Fruit fly (Drosophila melanogaster) whole organism, embryonic: Measurements from ENCODE around the gene CG42674.

Experiments used
- Blimp-1 ChIP-seq: fragments of 200-800 bp; sonication (Bioruptor generic); optimal IDR thresholded peaks from 3 replicates; lab custom pipeline; 2018; ENCODE audit warnings: missing biosample characterization, missing genetic modification characterization, mild to moderate bottlenecking, moderate library complexity, missing genetic modification reagents
- CG10431 ChIP-seq: fragments of 200-800 bp; sonication (Bioruptor generic); optimal IDR thresholded peaks from 3 replicates; lab custom pipeline; 2018; ENCODE audit warnings: missing biosample characterization, mild to moderate bottlenecking, missing genetic modification characterization
- CG13287 ChIP-seq: fragments of 200-800 bp; sonication (Bioruptor generic); IDR thresholded peaks from 2 replicates; pipeline ENCODE4 v1.3.6; 2022; ENCODE audit warnings: missing biosample characterization, missing genetic modification characterization; ENCODE audit not compliant: partially characterized antibody
- CG13424 ChIP-seq: fragments of 200-800 bp; sonication (Bioruptor generic); optimal IDR thresholded peaks from 2 replicates; lab custom pipeline; 2019; ENCODE audit warnings: missing biosample characterization, mild to moderate bottlenecking, missing genetic modification characterization, moderate library complexity
- CG13775 ChIP-seq: fragments of 200-800 bp; sonication (Bioruptor generic); optimal IDR thresholded peaks from 3 replicates; lab custom pipeline; 2017; ENCODE audit warnings: missing biosample characterization, mild to moderate bottlenecking, missing genetic modification characterization
- CG1529 ChIP-seq: fragments of 200-800 bp; sonication (Bioruptor generic); optimal IDR thresholded peaks from 3 replicates; lab custom pipeline; 2018; ENCODE audit warnings: missing biosample characterization, missing genetic modification characterization
- CG16863 ChIP-seq: fragments of 200-800 bp; sonication (Bioruptor generic); optimal IDR thresholded peaks from 3 replicates; lab custom pipeline; 2016; ENCODE audit warnings: missing biosample characterization, missing genetic modification characterization
- CG2120 ChIP-seq: fragments of 200-800 bp; sonication (Bioruptor generic); optimal IDR thresholded peaks from 3 replicates; lab custom pipeline; 2016; ENCODE audit warnings: missing biosample characterization, missing genetic modification characterization
- CG2202 ChIP-seq: fragments of 200-800 bp; sonication (Bioruptor generic); optimal IDR thresholded peaks from 2 replicates; lab custom pipeline; 2018; ENCODE audit warnings: missing biosample characterization, mild to moderate bottlenecking, missing genetic modification characterization
- CG2678 ChIP-seq: fragments of 200-800 bp; sonication (Bioruptor generic); optimal IDR thresholded peaks from 3 replicates; lab custom pipeline; 2019; ENCODE audit warnings: missing biosample characterization, mild to moderate bottlenecking, missing genetic modification characterization, moderate library complexity
- CG2875 ChIP-seq: fragments of 200-800 bp; sonication (Bioruptor generic); optimal IDR thresholded peaks from 2 replicates; lab custom pipeline; 2017; ENCODE audit warnings: missing biosample characterization, mild to moderate bottlenecking, missing genetic modification characterization, missing genetic modification reagents
- CG31441 ChIP-seq: fragments of 200-800 bp; sonication (Bioruptor generic); IDR thresholded peaks from 2 replicates; pipeline ENCODE4 v1.3.6; 2022; ENCODE audit warnings: missing biosample characterization, missing genetic modification characterization
- CG3838 ChIP-seq: fragments of 200-800 bp; sonication (Bioruptor generic); optimal IDR thresholded peaks from 3 replicates; lab custom pipeline; 2016; ENCODE audit warnings: missing biosample characterization, missing genetic modification characterization
- CG4820 ChIP-seq: fragments of 200-800 bp; sonication (Bioruptor generic); optimal IDR thresholded peaks from 3 replicates; lab custom pipeline; 2016; ENCODE audit warnings: missing biosample characterization, missing genetic modification characterization
- CG5245 ChIP-seq: fragments of 200-800 bp; sonication (Bioruptor generic); optimal IDR thresholded peaks from 3 replicates; lab custom pipeline; 2016; ENCODE audit warnings: missing biosample characterization, missing genetic modification characterization
- CG8944 ChIP-seq: fragments of 200-800 bp; sonication (Bioruptor generic); optimal IDR thresholded peaks from 3 replicates; lab custom pipeline; 2016; ENCODE audit warnings: missing biosample characterization, missing genetic modification characterization
- CG9609 ChIP-seq: fragments of 200-800 bp; sonication (Bioruptor generic); optimal IDR thresholded peaks from 3 replicates; lab custom pipeline; 2016; ENCODE audit warnings: missing biosample characterization, missing genetic modification characterization
- D19A ChIP-seq: fragments of 200-800 bp; optimal IDR thresholded peaks from 3 replicates; lab custom pipeline; 2019; ENCODE audit warnings: missing biosample characterization, mild to moderate bottlenecking, missing genetic modification characterization, moderate library complexity
- Dip2 ChIP-seq: fragments of 200-800 bp; sonication (Bioruptor generic); IDR thresholded peaks from 2 replicates; pipeline ENCODE4 v1.3.6; 2022; ENCODE audit warnings: missing biosample characterization, missing genetic modification characterization
- Dip3 ChIP-seq: fragments of 200-800 bp; sonication (Bioruptor generic); optimal IDR thresholded peaks from 3 replicates; lab custom pipeline; 2016; ENCODE audit warnings: missing biosample characterization, missing genetic modification characterization
- E2f1 ChIP-seq: fragments of 200-800 bp; sonication (Bioruptor generic); IDR thresholded peaks from 2 replicates; pipeline ENCODE4 v1.3.6; 2022; ENCODE audit warnings: missing biosample characterization, missing genetic modification characterization
- Hr78 ChIP-seq, 2 experiments: fragments of 200-800 bp in 1 of 2; fragments of >200 bp in 1 of 2; sonication (Bioruptor generic) in 1 of 2; optimal IDR thresholded peaks; 2 replicates each; lab custom pipeline; 2017 to 2019; ENCODE audit warnings: missing biosample characterization in 2 of 2, missing genetic modification characterization in 2 of 2, mild to moderate bottlenecking in 1 of 2, moderate library complexity in 1 of 2
- Lhr ChIP-seq: fragments of 200-800 bp; sonication (Bioruptor generic); optimal IDR thresholded peaks from 3 replicates; lab custom pipeline; 2017; ENCODE audit warnings: mild to moderate bottlenecking, missing biosample characterization, missing genetic modification reagents, missing genetic modification characterization
- Lim3 ChIP-seq: fragments of 200-800 bp; sonication (Bioruptor generic); IDR thresholded peaks from 2 replicates; pipeline ENCODE4 v1.3.6; 2022; ENCODE audit warnings: missing biosample characterization, missing genetic modification characterization
- Lpt ChIP-seq: fragments of >200 bp; optimal IDR thresholded peaks from 2 replicates; lab custom pipeline; 2018; ENCODE audit warnings: missing biosample characterization, missing genetic modification characterization
- Mad ChIP-seq: fragments of 200-800 bp; sonication (Bioruptor generic); optimal IDR thresholded peaks from 2 replicates; lab custom pipeline; 2016; ENCODE audit warnings: missing biosample characterization, missing genetic modification characterization
- Nf-YB ChIP-seq: fragments of 200-800 bp; sonication (Bioruptor generic); optimal IDR thresholded peaks from 3 replicates; lab custom pipeline; 2019; ENCODE audit warnings: missing biosample characterization, mild to moderate bottlenecking, missing genetic modification characterization, moderate library complexity
- Oaz ChIP-seq: fragments of 200-800 bp; sonication (Bioruptor generic); IDR thresholded peaks from 2 replicates; pipeline ENCODE4 v1.3.6; 2022; ENCODE audit warnings: missing biosample characterization, missing genetic modification characterization
- Opbp ChIP-seq: fragments of 200-800 bp; sonication (Bioruptor generic); IDR thresholded peaks from 3 replicates; pipeline ENCODE4 v1.3.6; 2022; ENCODE audit warnings: missing biosample characterization, missing genetic modification characterization; ENCODE audit not compliant: partially characterized antibody
- Rfx ChIP-seq: fragments of 200-800 bp; sonication (Bioruptor generic); IDR thresholded peaks from 2 replicates; pipeline ENCODE4 v1.3.6; 2022; ENCODE audit warnings: missing biosample characterization, missing genetic modification characterization
- Sox102F ChIP-seq: fragments of 200-800 bp; sonication (Bioruptor generic); optimal IDR thresholded peaks from 2 replicates; lab custom pipeline; 2018; ENCODE audit warnings: missing biosample characterization, mild to moderate bottlenecking, missing genetic modification characterization, moderate library complexity
- Spps ChIP-seq: fragments of 200-800 bp; sonication (Bioruptor generic); optimal IDR thresholded peaks from 2 replicates; lab custom pipeline; 2018; ENCODE audit warnings: missing biosample characterization, mild to moderate bottlenecking, missing genetic modification characterization
- Ssrp ChIP-seq: fragments of 200-800 bp; sonication (Bioruptor generic); optimal IDR thresholded peaks from 2 replicates; lab custom pipeline; 2018; ENCODE audit warnings: missing biosample characterization, mild to moderate bottlenecking, missing genetic modification characterization, moderate library complexity
- TFAM ChIP-seq: fragments of 200-800 bp; sonication (Bioruptor generic); optimal IDR thresholded peaks from 2 replicates; lab custom pipeline; 2017; ENCODE audit warnings: missing biosample characterization, missing genetic modification characterization, inconsistent platforms
- Usf ChIP-seq: fragments of 200-800 bp; sonication (Bioruptor generic); optimal IDR thresholded peaks from 2 replicates; lab custom pipeline; 2017; ENCODE audit warnings: missing genotype, missing biosample characterization, missing genetic modification characterization
- ap ChIP-seq: fragments of 200-800 bp; sonication (Bioruptor generic); IDR thresholded peaks from 2 replicates; pipeline ENCODE4 v1.3.6; 2022; ENCODE audit warnings: missing biosample characterization, missing genetic modification characterization
- bowl ChIP-seq: fragments of 200-800 bp; sonication (Bioruptor generic); IDR thresholded peaks from 2 replicates; pipeline ENCODE4 v1.3.6; 2022; ENCODE audit warnings: missing biosample characterization, missing genetic modification characterization
- chif ChIP-seq, 2 experiments: fragments of 200-800 bp; sonication (Bioruptor generic); optimal IDR thresholded peaks; 3 replicates each; lab custom pipeline; 2016; ENCODE audit warnings: missing biosample characterization in 2 of 2, missing genetic modification characterization in 2 of 2
- cwo ChIP-seq: fragments of 200-800 bp; sonication (Bioruptor generic); optimal IDR thresholded peaks from 3 replicates; lab custom pipeline; 2017; ENCODE audit warnings: missing biosample characterization, missing genetic modification characterization, mild to moderate bottlenecking, moderate library complexity, missing genetic modification reagents
- dati ChIP-seq: fragments of 200-800 bp; sonication (Bioruptor generic); IDR thresholded peaks from 2 replicates; pipeline ENCODE4 v1.3.6; 2022; ENCODE audit warnings: missing biosample characterization, missing genetic modification characterization
- dmrt99B ChIP-seq: fragments of 200-800 bp; sonication (Bioruptor generic); optimal IDR thresholded peaks from 2 replicates; lab custom pipeline; 2018; ENCODE audit warnings: missing biosample characterization, mild to moderate bottlenecking, missing genetic modification characterization, moderate library complexity
- emc ChIP-seq: fragments of 200-800 bp; sonication (Bioruptor generic); optimal IDR thresholded peaks from 2 replicates; lab custom pipeline; 2016; ENCODE audit warnings: missing biosample characterization, missing genetic modification characterization
- h ChIP-seq: fragments of >200 bp; optimal IDR thresholded peaks from 2 replicates; lab custom pipeline; 2017
- hb ChIP-seq: fragments of 200-800 bp; sonication (Bioruptor generic); IDR thresholded peaks from 3 replicates; pipeline ENCODE4 v1.3.6; 2022; ENCODE audit warnings: missing biosample characterization, missing genetic modification characterization; ENCODE audit not compliant: partially characterized antibody
- hth ChIP-seq: fragments of >200 bp; optimal IDR thresholded peaks from 2 replicates; lab custom pipeline; 2017; ENCODE audit warnings: inconsistent platforms
- pb ChIP-seq: fragments of 200-800 bp; sonication (Bioruptor generic); optimal IDR thresholded peaks from 3 replicates; lab custom pipeline; 2016; ENCODE audit warnings: missing biosample characterization, missing genetic modification characterization
- repo ChIP-seq: fragments of 200-800 bp; sonication (Bioruptor generic); optimal IDR thresholded peaks from 2 replicates; lab custom pipeline; 2016; ENCODE audit warnings: missing biosample characterization, missing genetic modification characterization
- ro ChIP-seq: fragments of 200-800 bp; sonication (Bioruptor generic); IDR thresholded peaks from 2 replicates; pipeline ENCODE4 v1.3.6; 2022; ENCODE audit warnings: missing biosample characterization, missing genetic modification characterization
- sim ChIP-seq: fragments of 200-800 bp; sonication (Bioruptor generic); IDR thresholded peaks from 2 replicates; pipeline ENCODE4 v1.3.6; 2022; ENCODE audit warnings: missing biosample characterization, missing genetic modification characterization
- twi ChIP-seq: fragments of 200-800 bp; optimal IDR thresholded peaks from 2 replicates; lab custom pipeline; 2019; ENCODE audit warnings: missing biosample characterization, mild to moderate bottlenecking, missing genetic modification characterization, moderate library complexity
- tx ChIP-seq: fragments of 200-800 bp; sonication (Bioruptor generic); optimal IDR thresholded peaks from 2 replicates; lab custom pipeline; 2016; ENCODE audit warnings: missing biosample characterization, missing genetic modification characterization

CG42674 gene

DNA sequence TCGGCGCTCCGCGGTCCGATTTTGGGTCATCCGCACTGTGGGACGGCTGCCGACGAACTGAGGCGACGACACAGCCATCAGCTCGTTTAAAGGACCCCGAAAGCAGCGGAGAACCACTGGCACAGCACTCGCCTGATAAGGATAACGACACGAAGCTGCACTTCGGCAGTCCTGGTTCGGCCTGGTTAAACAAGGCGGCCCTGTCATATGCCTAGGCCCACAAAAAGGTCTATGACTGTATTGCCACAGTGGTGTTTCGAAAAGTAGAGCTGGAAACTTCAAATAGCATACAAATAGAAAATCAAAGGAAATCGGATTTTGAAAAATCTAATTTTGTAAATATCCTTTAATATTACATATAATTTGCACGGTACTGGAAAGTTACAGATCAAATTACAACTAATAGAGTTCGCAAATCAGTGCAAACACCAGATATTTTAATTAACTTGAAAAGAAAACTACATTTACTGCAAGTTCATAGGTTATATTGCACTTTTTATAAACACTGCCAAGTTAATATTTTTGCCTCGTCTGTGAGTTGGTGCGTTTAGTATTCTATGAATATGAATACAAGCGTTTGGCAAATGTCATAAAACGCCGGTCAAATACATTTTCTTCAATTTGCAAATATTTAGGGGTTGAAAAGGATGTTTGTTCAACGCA is 12.8 kb downstream of the CG42674 start (continued):
- TF ChIP-seq Lhr (GFP tag; lab: Kevin White, UChicago) = no peak
- TF ChIP-seq Sox102F = peak; percentile 68
- peak; percentile 87 for TF ChIP-seq CG2120 (GFP tag; lab: Kevin White, UChicago)
- TF ChIP-seq Usf = peak; percentile 10
- TF ChIP-seq E2f1 (GFP tag; lab: Robert Waterston, UW) = no peak
- peak; percentile 69 for TF ChIP-seq CG13424 (tag; lab: Kevin White, UChicago)
- no peak for TF ChIP-seq dati (GFP tag; lab: Robert Waterston, UW)
- TF ChIP-seq CG8944 (GFP tag; lab: Kevin White, UChicago) = no peak
- no peak for TF ChIP-seq sim (GFP tag; lab: Robert Waterston, UW)
- peak; percentile 74 for TF ChIP-seq CG2678 (tag; lab: Kevin White, UChicago)
- TF ChIP-seq Blimp-1 (GFP tag; lab: Kevin White, UChicago) = no peak
- TF ChIP-seq Oaz (GFP tag; lab: Robert Waterston, UW) = peak; percentile 46; the same call in 1 of the 2 replicates
- TF ChIP-seq Nf-YB = peak; percentile 0
- no peak for TF ChIP-seq Lpt
- TF ChIP-seq Dip3 (GFP tag; lab: Kevin White, UChicago) = peak; percentile 63
- TF ChIP-seq Ssrp (tag; lab: Kevin White, UChicago) = peak; percentile 49
- TF ChIP-seq hth (lab: Kevin White, UChicago) = no peak
- no peak for TF ChIP-seq emc (GFP tag; lab: Kevin White, UChicago)
- peak; percentile 42 for TF ChIP-seq CG16863
- no peak for TF ChIP-seq twi
- TF ChIP-seq CG10431 (GFP tag; lab: Kevin White, UChicago) = no peak
- peak; percentile 16 for TF ChIP-seq tx (GFP tag; lab: Kevin White, UChicago)
- TF ChIP-seq Hr78 (GFP tag; optimal IDR thresholded peaks at IDR 0.05; lab: Kevin White, UChicago) = no peak
- peak; percentile 8 for TF ChIP-seq CG3838 (GFP tag; lab: Kevin White, UChicago)
- TF ChIP-seq pb (GFP tag; lab: Kevin White, UChicago) = no peak
- 0 out of 2 replicates have a peak, but pooled peaks have one; percentile 17 for TF ChIP-seq CG31441 (GFP tag; lab: Robert Waterston, UW)
- TF ChIP-seq CG13287 (GFP tag; lab: Robert Waterston, UW) = no peak
- TF ChIP-seq ro = no peak
- TF ChIP-seq TFAM (GFP tag; lab: Kevin White, UChicago) = no peak
- no peak for TF ChIP-seq CG1529 (GFP tag; lab: Kevin White, UChicago)
- no peak for TF ChIP-seq h (lab: Kevin White, UChicago)
- no peak for TF ChIP-seq CG4820
- no peak for TF ChIP-seq Spps (tag; lab: Kevin White, UChicago)
- TF ChIP-seq CG5245 (GFP tag; lab: Kevin White, UChicago) = no peak
- TF ChIP-seq chif (GFP tag; optimal IDR thresholded peaks at IDR 0.05; lab: Kevin White, UChicago) = no peak
- no peak for TF ChIP-seq ap (GFP tag; lab: Robert Waterston, UW)
- TF ChIP-seq Rfx (GFP tag; lab: Robert Waterston, UW) = peak; percentile 32; the same call in 1 of the 2 replicates
- TF ChIP-seq CG9609 (GFP tag; lab: Kevin White, UChicago) = peak; percentile 50
- no peak for TF ChIP-seq CG2202 (tag; lab: Kevin White, UChicago)
- TF ChIP-seq repo (GFP tag; lab: Kevin White, UChicago) = no peak
- no peak for TF ChIP-seq Mad (GFP tag; lab: Kevin White, UChicago)
- no peak for TF ChIP-seq Lim3 (GFP tag; lab: Robert Waterston, UW)
- peak; percentile 48 for TF ChIP-seq cwo (GFP tag; lab: Kevin White, UChicago)
- TF ChIP-seq dmrt99B (tag; lab: Kevin White, UChicago) = peak; percentile 53
- no peak for TF ChIP-seq hb
- TF ChIP-seq CG13775 (GFP tag; lab: Kevin White, UChicago) = peak; percentile 75
- TF ChIP-seq bowl (GFP tag; lab: Robert Waterston, UW) = no peak
- no peak for TF ChIP-seq Opbp
- TF ChIP-seq D19A (tag; lab: Kevin White, UChicago) = no peak
- TF ChIP-seq Dip2 (GFP tag; lab: Robert Waterston, UW) = no peak
- peak; percentile 31 for TF ChIP-seq CG2875 (GFP tag; lab: Kevin White, UChicago)
